Worm (Caenorhabditis elegans) whole organism, young adult: ENCODE data around the gene R07E5.19.

Experiments used
- B0019.2 ChIP-seq: fragments of 200-800 bp; sonication (Bioruptor generic); conservative IDR thresholded peaks from 2 replicates; pipeline ENCODE4 v1.3.6; 2022; ENCODE audit warnings: missing genetic modification reagents, missing genetic modification characterization, missing compliant biosample characterization
- B0261.1 ChIP-seq: sonication (generic microtip); optimal IDR thresholded peaks from 2 replicates; lab custom pipeline; 2016; ENCODE audit warnings: mild to moderate bottlenecking, missing genetic modification characterization, moderate library complexity, missing compliant biosample characterization
- C06A6.2 ChIP-seq: fragments of 200-800 bp; sonication (Bioruptor generic); conservative IDR thresholded peaks from 2 replicates; pipeline ENCODE4 v1.3.6; 2022; ENCODE audit warnings: missing genetic modification characterization, missing compliant biosample characterization
- D2030.7 ChIP-seq: fragments of 200-800 bp; sonication (Bioruptor generic); IDR thresholded peaks from 2 replicates; pipeline ENCODE4 v1.3.6; 2022; ENCODE audit warnings: missing genetic modification reagents, missing genetic modification characterization, missing compliant biosample characterization
- F10E7.11 ChIP-seq: sonication (generic microtip); optimal IDR thresholded peaks from 2 replicates; lab custom pipeline; 2017; ENCODE audit warnings: mild to moderate bottlenecking, missing genetic modification characterization, moderate library complexity, missing compliant biosample characterization
- F23B12.7 ChIP-seq: sonication (generic microtip); optimal IDR thresholded peaks from 2 replicates; lab custom pipeline; 2017; ENCODE audit warnings: missing genetic modification characterization, mild to moderate bottlenecking, missing compliant biosample characterization, antibody characterized with exemption, moderate library complexity; ENCODE audit not compliant: insufficient read depth
- F33H1.4 ChIP-seq: fragments of 200-800 bp; sonication (Bioruptor generic); IDR thresholded peaks from 2 replicates; pipeline ENCODE4 v1.3.6; 2022; ENCODE audit warnings: missing genetic modification reagents, missing genetic modification characterization, missing compliant biosample characterization
- Y53G8AR.9 ChIP-seq: fragments of 200-800 bp; sonication (Bioruptor generic); conservative IDR thresholded peaks from 2 replicates; pipeline ENCODE4 v1.3.6; 2022; ENCODE audit warnings: missing genetic modification reagents, missing genetic modification characterization, missing compliant biosample characterization
- Y79H2A.3 ChIP-seq: fragments of 200-800 bp; sonication (Bioruptor generic); conservative IDR thresholded peaks from 2 replicates; pipeline ENCODE4 v1.3.6; 2022; ENCODE audit warnings: missing genetic modification reagents, missing genetic modification characterization, missing compliant biosample characterization
- aptf-2 ChIP-seq: fragments of 200-800 bp; sonication (Bioruptor generic); conservative IDR thresholded peaks from 2 replicates; pipeline ENCODE4 v1.3.6; 2022; ENCODE audit warnings: missing genetic modification reagents, missing genetic modification characterization, missing compliant biosample characterization
- attf-5 ChIP-seq: fragments of 200-800 bp; sonication (Bioruptor generic); optimal IDR thresholded peaks from 2 replicates; lab custom pipeline; 2018; ENCODE audit warnings: mild to moderate bottlenecking, missing genetic modification characterization, missing compliant biosample characterization
- bed-2 ChIP-seq: fragments of 200-800 bp; sonication (Bioruptor generic); IDR thresholded peaks from 2 replicates; pipeline ENCODE4 v1.3.6; 2022; ENCODE audit warnings: missing genetic modification reagents, missing genetic modification characterization, missing compliant biosample characterization
- ccch-3 ChIP-seq: fragments of 200-800 bp; sonication (Bioruptor generic); optimal IDR thresholded peaks from 2 replicates; lab custom pipeline; 2018; ENCODE audit warnings: mild to moderate bottlenecking, missing genetic modification characterization, missing compliant biosample characterization
- cebp-1 ChIP-seq, 2 experiments: fragments of 200-800 bp in 1 of 2; sonication (Bioruptor generic) in 1 of 2; sonication (generic microtip) in 1 of 2; IDR thresholded peaks in 1 of 2; optimal IDR thresholded peaks in 1 of 2; 2 replicates each; pipeline versions ENCODE4 v1.3.6 to Lab custom; 2017 to 2022; ENCODE audit warnings: missing compliant biosample characterization in 2 of 2, missing genetic modification characterization in 2 of 2, mild to moderate bottlenecking in 1 of 2, missing genetic modification reagents in 1 of 2, moderate library complexity in 1 of 2
- dpff-1 ChIP-seq: sonication (generic microtip); optimal IDR thresholded peaks from 2 replicates; lab custom pipeline; 2017; ENCODE audit warnings: mild to moderate bottlenecking, missing genetic modification characterization, missing compliant biosample characterization
- egl-44 ChIP-seq: fragments of 200-800 bp; sonication (Bioruptor generic); IDR thresholded peaks from 2 replicates; pipeline ENCODE4 v1.3.6; 2022; ENCODE audit warnings: missing genetic modification reagents, missing genetic modification characterization, missing compliant biosample characterization
- ets-4 ChIP-seq: fragments of 200-800 bp; sonication (Bioruptor generic); optimal IDR thresholded peaks from 2 replicates; lab custom pipeline; 2018; ENCODE audit warnings: mild to moderate bottlenecking, missing genetic modification characterization, missing compliant biosample characterization
- him-1 ChIP-seq: sonication (generic microtip); optimal IDR thresholded peaks from 2 replicates; lab custom pipeline; 2016; ENCODE audit warnings: missing genotype, missing genetic modification reagents, missing genetic modification characterization, missing compliant biosample characterization
- hmg-1.2 ChIP-seq: fragments of 200-800 bp; sonication (Bioruptor generic); IDR thresholded peaks from 2 replicates; pipeline ENCODE4 v1.3.6; 2022; ENCODE audit warnings: missing genetic modification reagents, missing genetic modification characterization, missing compliant biosample characterization
- let-526 ChIP-seq: fragments of 200-800 bp; sonication (Bioruptor generic); IDR thresholded peaks from 2 replicates; pipeline ENCODE4 v1.3.6; 2022; ENCODE audit warnings: missing genetic modification reagents, missing genetic modification characterization, missing compliant biosample characterization
- lin-26 ChIP-seq: fragments of 200-800 bp; sonication (Bioruptor generic); IDR thresholded peaks from 2 replicates; pipeline ENCODE4 v1.3.6; 2022; ENCODE audit warnings: missing genetic modification reagents, missing genetic modification characterization, missing compliant biosample characterization
- lin-40 ChIP-seq: sonication (generic microtip); optimal IDR thresholded peaks from 2 replicates; lab custom pipeline; 2016; ENCODE audit warnings: missing genetic modification characterization, mild to moderate bottlenecking, missing compliant biosample characterization, missing genotype, missing genetic modification reagents
- lin-54 ChIP-seq: fragments of 200-800 bp; sonication (Bioruptor generic); optimal IDR thresholded peaks from 2 replicates; lab custom pipeline; 2018; ENCODE audit warnings: mild to moderate bottlenecking, missing genetic modification characterization, missing compliant biosample characterization
- lsl-1 ChIP-seq: fragments of 200-800 bp; sonication (Bioruptor generic); optimal IDR thresholded peaks from 2 replicates; lab custom pipeline; 2018; ENCODE audit warnings: mild to moderate bottlenecking, missing genetic modification characterization, moderate library complexity, missing compliant biosample characterization
- madf-6 ChIP-seq: fragments of 200-800 bp; sonication (Bioruptor generic); IDR thresholded peaks from 2 replicates; pipeline ENCODE4 v1.3.6; 2022; ENCODE audit warnings: missing genetic modification reagents, missing genetic modification characterization, missing compliant biosample characterization
- nfyb-1 ChIP-seq: fragments of 200-800 bp; sonication (Bioruptor generic); IDR thresholded peaks from 2 replicates; pipeline ENCODE4 v1.3.6; 2022; ENCODE audit warnings: missing genetic modification reagents, missing genetic modification characterization, missing compliant biosample characterization
- nhr-179 ChIP-seq: sonication (generic microtip); optimal IDR thresholded peaks from 2 replicates; lab custom pipeline; 2016; ENCODE audit warnings: mild to moderate bottlenecking, missing genetic modification characterization, missing compliant biosample characterization
- nhr-80 ChIP-seq: sonication (generic microtip); optimal IDR thresholded peaks from 2 replicates; lab custom pipeline; 2016; ENCODE audit warnings: missing genetic modification characterization, missing compliant biosample characterization
- repo-1 ChIP-seq: sonication (generic microtip); optimal IDR thresholded peaks from 2 replicates; lab custom pipeline; 2017; ENCODE audit warnings: mild to moderate bottlenecking, missing genetic modification characterization, missing compliant biosample characterization
- sdz-38 ChIP-seq: sonication (generic microtip); optimal IDR thresholded peaks from 2 replicates; lab custom pipeline; 2016; ENCODE audit warnings: missing genotype, missing genetic modification characterization, missing compliant biosample characterization
- snpc-1.1 ChIP-seq: sonication (generic microtip); optimal IDR thresholded peaks from 2 replicates; lab custom pipeline; 2017; ENCODE audit warnings: missing genetic modification characterization, mild to moderate bottlenecking, missing compliant biosample characterization, antibody characterized with exemption, moderate library complexity, missing genotype, missing genetic modification reagents; ENCODE audit not compliant: insufficient read depth
- snpc-3.4 ChIP-seq: sonication (generic microtip); optimal IDR thresholded peaks from 2 replicates; lab custom pipeline; 2017; ENCODE audit warnings: missing genetic modification characterization, mild to moderate bottlenecking, missing compliant biosample characterization, antibody characterized with exemption, moderate library complexity, missing genotype, missing genetic modification reagents
- snpc-4 ChIP-seq, 5 experiments: fragments of 150-350 bp in 1 of 5; sonication (generic microtip) in 4 of 5; optimal IDR thresholded peaks; 2 replicates each; lab custom pipeline; 2014 to 2018; ENCODE audit warnings: missing genetic modification characterization in 5 of 5, missing biosample characterization in 3 of 5, antibody characterized with exemption in 2 of 5, mild to moderate bottlenecking in 2 of 5, missing compliant biosample characterization in 2 of 5, missing genotype in 2 of 5, moderate library complexity in 2 of 5, missing genetic modification reagents in 1 of 5
- tbp1 ChIP-seq: fragments of 200-800 bp; sonication (Bioruptor generic); optimal IDR thresholded peaks from 2 replicates; lab custom pipeline; 2018; ENCODE audit warnings: mild to moderate bottlenecking, missing genetic modification characterization, missing compliant biosample characterization
- xnd-1 ChIP-seq: sonication (generic microtip); optimal IDR thresholded peaks from 2 replicates; lab custom pipeline; 2016; ENCODE audit warnings: missing genotype, missing genetic modification reagents, missing genetic modification characterization, missing compliant biosample characterization
- ztf-25 ChIP-seq: fragments of 200-800 bp; sonication (Bioruptor generic); IDR thresholded peaks from 2 replicates; pipeline ENCODE4 v1.3.6; 2022; ENCODE audit warnings: missing genetic modification reagents, missing genetic modification characterization, missing compliant biosample characterization
- ztf-26 ChIP-seq: sonication (generic microtip); optimal IDR thresholded peaks from 2 replicates; lab custom pipeline; 2017; ENCODE audit warnings: missing genetic modification characterization, missing compliant biosample characterization
- ztf-28 ChIP-seq: fragments of 200-800 bp; sonication (Bioruptor generic); IDR thresholded peaks from 2 replicates; pipeline ENCODE4 v1.3.6; 2022; ENCODE audit warnings: missing genetic modification reagents, missing genetic modification characterization, missing compliant biosample characterization

R07E5.19 gene

DNA sequence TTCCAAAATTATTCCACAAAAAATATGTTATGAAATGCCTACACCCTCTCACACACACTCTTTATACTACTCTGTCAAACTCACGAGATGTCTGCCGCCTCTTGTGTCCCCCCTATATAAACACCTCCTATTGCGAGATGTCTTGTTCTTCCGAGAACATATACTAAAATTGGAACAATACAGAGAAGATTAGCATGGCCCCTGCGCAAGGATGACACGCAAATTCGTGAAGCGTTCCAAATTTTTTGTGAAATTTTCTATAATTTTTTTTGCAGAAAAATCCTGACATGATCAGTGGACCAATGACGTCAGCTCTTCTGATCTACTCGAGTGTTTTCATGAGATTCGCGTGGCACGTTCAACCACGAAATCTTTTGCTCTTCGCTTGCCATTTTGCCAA is 3.8 kb downstream of the R07E5.19 start (continued):
- TF ChIP-seq snpc-1.1 = peak; percentile 70

DNA sequence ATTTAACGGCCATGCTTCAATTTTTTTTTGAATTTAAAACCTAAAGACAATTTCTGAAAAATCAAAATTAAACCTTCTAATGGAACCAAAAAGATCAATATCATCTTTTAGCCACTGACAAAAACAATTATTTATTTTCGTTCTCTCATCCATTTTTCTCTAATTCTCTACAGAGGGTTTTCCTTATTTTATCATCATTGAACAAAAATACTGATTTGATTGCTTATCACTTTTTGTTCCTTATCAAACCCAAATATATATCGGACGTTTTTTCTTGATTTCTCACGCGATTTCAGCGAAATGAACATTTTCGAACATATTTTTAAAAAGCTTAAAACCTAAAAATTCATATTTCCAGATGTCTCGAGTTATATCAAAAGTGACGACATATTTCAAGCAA is 4.8 kb downstream of the R07E5.19 start, which contains the start of gene mpc-1:
TSS of gene mpc-1 (plus strand) at position 359 of the 400 bp plus-strand sequence.
- TF ChIP-seq nhr-80 (tag; lab: Kevin White, UChicago) = peak; percentile 52
- TF ChIP-seq B0261.1 (tag; lab: Kevin White, UChicago) = no peak

DNA sequence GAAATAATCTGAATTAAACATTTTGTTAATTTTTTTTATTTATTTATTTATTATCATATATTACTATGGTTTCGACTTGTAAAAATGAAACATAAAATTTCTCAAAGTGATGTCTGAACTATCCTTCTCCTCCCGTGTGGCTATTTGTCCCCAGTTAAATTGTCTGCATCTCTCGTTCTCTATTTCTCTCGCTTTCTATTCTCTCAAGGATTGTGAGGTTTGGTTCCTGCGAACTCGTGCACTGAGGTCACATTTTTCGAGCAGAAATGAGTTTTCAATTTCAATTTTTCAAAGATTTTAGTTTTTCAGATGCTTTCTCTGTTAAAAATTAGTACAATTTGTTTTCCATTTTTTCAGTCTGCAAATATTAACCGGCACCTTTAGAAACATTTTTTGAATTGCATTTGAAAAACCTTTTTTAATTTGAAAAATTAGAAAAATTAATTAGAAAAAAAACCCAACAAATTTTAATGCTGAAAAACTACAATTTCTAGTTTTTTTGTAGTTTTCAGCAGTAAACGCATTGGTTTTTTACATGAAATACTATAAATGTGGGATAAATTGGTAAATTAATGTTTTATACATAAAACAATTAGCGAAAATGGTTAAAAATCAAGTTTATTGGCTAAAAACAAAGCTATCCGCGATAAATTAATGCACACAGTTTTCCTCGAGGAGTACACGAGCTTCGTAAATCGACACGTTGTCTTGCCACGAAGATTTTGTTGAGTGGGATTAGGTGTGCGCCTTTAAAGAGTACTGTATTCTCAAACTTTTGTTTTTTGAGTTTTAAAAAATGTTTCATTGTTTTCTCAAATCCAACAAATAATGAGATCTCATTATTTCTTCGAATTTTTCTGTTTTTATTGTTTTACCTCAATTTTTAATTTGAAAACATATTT is 5.5 kb downstream of the R07E5.19 start:
- TF ChIP-seq cebp-1 (GFP tag; IDR thresholded peaks at IDR 0.05; lab: Robert Waterston, UW) (no peak), cebp-1 (tag; optimal IDR thresholded peaks at IDR 0.05; lab: Kevin White, UChicago) (peak; percentile 45), lsl-1 (GFP tag; lab: Kevin White, UChicago) (peak; percentile 72), Y53G8AR.9 (GFP tag; lab: Robert Waterston, UW) (no peak), B0019.2 (GFP tag; lab: Robert Waterston, UW) (peak; percentile 90), nhr-179 (no peak), snpc-3.4 (tag; lab: Kevin White, UChicago) (peak; percentile 55), attf-5 (GFP tag; lab: Kevin White, UChicago) (peak; percentile 38), madf-6 (peak; percentile 48; the same call in 1 of the 2 replicates), bed-2 (GFP tag; lab: Robert Waterston, UW) (no peak), lin-40 (tag; lab: Kevin White, UChicago) (peak; percentile 10), lin-54 (GFP tag; lab: Kevin White, UChicago) (peak; percentile 23), nhr-80 (tag; lab: Kevin White, UChicago) (peak; percentile 33), him-1 (tag; lab: Kevin White, UChicago) (peak; percentile 40), aptf-2 (GFP tag; lab: Robert Waterston, UW) (no peak), F10E7.11 (no peak), xnd-1 (tag; lab: Kevin White, UChicago) (peak; percentile 45), hmg-1.2 (GFP tag; lab: Robert Waterston, UW) (peak; percentile 45; the same call in 1 of the 2 replicates), tbp1 (GFP tag; lab: Kevin White, UChicago) (peak; percentile 30), ztf-25 (no peak), D2030.7 (GFP tag; lab: Robert Waterston, UW) (no peak), F23B12.7 (tag; lab: Kevin White, UChicago) (peak; percentile 21), snpc-4 (GFP tag; optimal IDR thresholded peaks at IDR 0.05; lab: Kevin White, UChicago) (no peak), snpc-4 (tag; optimal IDR thresholded peaks at IDR 0.05; lab: Kevin White, UChicago) (peak in 2 of 4 experiments; percentile 3 to 6)
- TF ChIP-seq, all 124 proteins: peak for 15

DNA sequence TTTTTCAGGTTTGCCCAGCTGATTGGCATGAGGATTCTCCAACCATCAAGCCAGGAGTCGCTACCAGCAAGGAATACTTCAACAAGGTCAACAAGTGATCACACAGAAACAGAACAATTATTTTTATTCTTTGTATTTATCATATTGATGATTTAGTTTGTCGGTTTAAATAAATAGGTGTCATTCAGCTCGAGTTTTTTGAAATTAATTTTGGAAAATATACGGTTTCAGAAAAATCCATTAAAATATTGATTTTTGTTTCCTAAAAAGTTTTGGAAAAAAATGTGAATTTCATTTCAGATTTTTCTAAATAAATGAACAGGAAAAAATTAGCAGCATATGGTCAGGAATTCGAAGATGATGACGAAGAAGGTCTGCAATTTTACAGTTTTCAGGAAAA is 9.6 kb downstream of the R07E5.19 start, which contains the start of gene gpch-1:
TSS of gene gpch-1 (plus strand) at position 301 of the 400 bp plus-strand sequence.
- no peak for TF ChIP-seq nfyb-1
- no peak for TF ChIP-seq ztf-28
- no peak for TF ChIP-seq Y79H2A.3 (GFP tag; lab: Robert Waterston, UW)
- no peak for TF ChIP-seq lin-26 (GFP tag; lab: Robert Waterston, UW)
- no peak for TF ChIP-seq him-1 (tag; lab: Kevin White, UChicago)
- TF ChIP-seq ets-4 = no peak
- TF ChIP-seq C06A6.2 (GFP tag; lab: Robert Waterston, UW) = no peak
- TF ChIP-seq egl-44 (GFP tag; lab: Robert Waterston, UW) = no peak
- TF ChIP-seq ztf-26 (tag; lab: Kevin White, UChicago) = no peak
- TF ChIP-seq sdz-38 (tag; lab: Kevin White, UChicago) = no peak
- no peak for TF ChIP-seq ccch-3 (GFP tag; lab: Kevin White, UChicago)
- no peak for TF ChIP-seq F33H1.4
- TF ChIP-seq dpff-1 = no peak
- TF ChIP-seq repo-1 (tag; lab: Kevin White, UChicago) = no peak
- TF ChIP-seq let-526 (GFP tag; lab: Robert Waterston, UW) = no peak
